Worm (Caenorhabditis elegans) whole organism, late embryonic: ENCODE data around the gene Y26G10.6.

ENCODE experiments used
- C08G9.2 ChIP-seq: sonication (generic microtip); optimal IDR thresholded peaks from 2 replicates; lab custom pipeline; 2016; ENCODE audit warnings: mild to moderate bottlenecking, missing genetic modification characterization, moderate library complexity, missing compliant biosample characterization
- C38D4.7 ChIP-seq: fragments of 200-800 bp; sonication (Bioruptor generic); optimal IDR thresholded peaks from 2 replicates; lab custom pipeline; 2018; ENCODE audit warnings: mild to moderate bottlenecking, missing genetic modification characterization, moderate library complexity, missing compliant biosample characterization
- K02D7.2 ChIP-seq: sonication (generic microtip); optimal IDR thresholded peaks from 2 replicates; lab custom pipeline; 2017; ENCODE audit warnings: mild to moderate bottlenecking, missing genetic modification characterization, missing compliant biosample characterization
- Y22D7AL.16 ChIP-seq: sonication (generic microtip); optimal IDR thresholded peaks from 2 replicates; lab custom pipeline; 2016; ENCODE audit warnings: missing genetic modification characterization, missing compliant biosample characterization
- ceh-18 ChIP-seq: sonication (generic microtip); optimal IDR thresholded peaks from 2 replicates; lab custom pipeline; 2016; ENCODE audit warnings: missing genetic modification characterization, missing compliant biosample characterization
- ceh-19 ChIP-seq: fragments of 200-800 bp; sonication (Bioruptor generic); optimal IDR thresholded peaks from 2 replicates; lab custom pipeline; 2018; ENCODE audit warnings: mild to moderate bottlenecking, missing genetic modification characterization, missing compliant biosample characterization
- ceh-24 ChIP-seq: sonication (generic microtip); optimal IDR thresholded peaks from 2 replicates; lab custom pipeline; 2016; ENCODE audit warnings: mild to moderate bottlenecking, missing genetic modification characterization, missing compliant biosample characterization
- ceh-30 ChIP-seq: fragments of 150-350 bp; optimal IDR thresholded peaks from 2 replicates; lab custom pipeline; 2014; ENCODE audit warnings: missing biosample characterization, missing genetic modification characterization
- ceh-31 ChIP-seq: sonication (generic microtip); optimal IDR thresholded peaks from 2 replicates; lab custom pipeline; 2016; ENCODE audit warnings: missing genetic modification characterization, missing compliant biosample characterization
- ceh-34 ChIP-seq: sonication (generic microtip); optimal IDR thresholded peaks from 2 replicates; lab custom pipeline; 2016; ENCODE audit warnings: mild to moderate bottlenecking, missing genetic modification characterization, missing compliant biosample characterization
- ceh-45 ChIP-seq: fragments of 200-800 bp; sonication (Bioruptor generic); IDR thresholded peaks from 2 replicates; pipeline ENCODE4 v1.3.6; 2022; ENCODE audit warnings: missing genetic modification reagents, missing genetic modification characterization, missing compliant biosample characterization
- ceh-48 ChIP-seq: sonication (generic microtip); optimal IDR thresholded peaks from 2 replicates; lab custom pipeline; 2016; ENCODE audit warnings: missing genetic modification characterization, inconsistent platforms, missing compliant biosample characterization
- che-1 ChIP-seq: sonication (generic microtip); optimal IDR thresholded peaks from 2 replicates; lab custom pipeline; 2016; ENCODE audit warnings: mild to moderate bottlenecking, missing genetic modification characterization, missing compliant biosample characterization
- dve-1 ChIP-seq: sonication (generic microtip); optimal IDR thresholded peaks from 2 replicates; lab custom pipeline; 2017; ENCODE audit warnings: antibody characterized with exemption, mild to moderate bottlenecking, missing genetic modification characterization, missing compliant biosample characterization
- elt-4 ChIP-seq: sonication (generic microtip); optimal IDR thresholded peaks from 2 replicates; lab custom pipeline; 2016; ENCODE audit warnings: missing genetic modification characterization, missing compliant biosample characterization
- eyg-1 ChIP-seq: sonication (generic microtip); optimal IDR thresholded peaks from 2 replicates; lab custom pipeline; 2016; ENCODE audit warnings: missing genotype, missing genetic modification characterization, missing compliant biosample characterization
- fkh-10 ChIP-seq: fragments of 150-350 bp; optimal IDR thresholded peaks from 2 replicates; lab custom pipeline; 2014; ENCODE audit warnings: missing biosample characterization, missing genetic modification reagents, missing genetic modification characterization
- hlh-13 ChIP-seq: fragments of 200-800 bp; sonication (Bioruptor generic); optimal IDR thresholded peaks from 2 replicates; lab custom pipeline; 2018; ENCODE audit warnings: mild to moderate bottlenecking, missing genetic modification characterization, missing compliant biosample characterization
- hlh-15 ChIP-seq: sonication (generic microtip); optimal IDR thresholded peaks from 2 replicates; lab custom pipeline; 2016; ENCODE audit warnings: missing genetic modification characterization, missing compliant biosample characterization
- hlh-8 ChIP-seq: sonication (generic microtip); optimal IDR thresholded peaks from 2 replicates; lab custom pipeline; 2016; ENCODE audit warnings: missing genotype, missing genetic modification characterization, missing compliant biosample characterization
- lim-6 ChIP-seq: sonication (generic microtip); optimal IDR thresholded peaks from 2 replicates; lab custom pipeline; 2016; ENCODE audit warnings: missing genetic modification characterization, missing compliant biosample characterization
- lin-11 ChIP-seq: fragments of 200-800 bp; sonication (Bioruptor generic); optimal IDR thresholded peaks from 2 replicates; lab custom pipeline; 2018; ENCODE audit warnings: mild to moderate bottlenecking, missing genetic modification characterization, missing compliant biosample characterization
- madf-2 ChIP-seq: sonication (generic microtip); optimal IDR thresholded peaks from 2 replicates; lab custom pipeline; 2017; ENCODE audit warnings: missing genetic modification characterization, missing compliant biosample characterization
- mec-3 ChIP-seq: sonication (generic microtip); optimal IDR thresholded peaks from 2 replicates; lab custom pipeline; 2016; ENCODE audit warnings: borderline replicate concordance, missing genetic modification characterization, missing compliant biosample characterization
- nfya-1 ChIP-seq: sonication (generic microtip); optimal IDR thresholded peaks from 2 replicates; lab custom pipeline; 2017; ENCODE audit warnings: missing genetic modification characterization, mild to moderate bottlenecking, missing compliant biosample characterization, antibody characterized with exemption, moderate library complexity
- nhr-11 ChIP-seq: fragments of 150-350 bp; optimal IDR thresholded peaks from 2 replicates; lab custom pipeline; 2014; ENCODE audit warnings: missing biosample characterization, missing genetic modification characterization
- npax-4 ChIP-seq: sonication (generic microtip); optimal IDR thresholded peaks from 2 replicates; lab custom pipeline; 2016; ENCODE audit warnings: missing genetic modification characterization, missing compliant biosample characterization
- pag-3 ChIP-seq: sonication (generic microtip); optimal IDR thresholded peaks from 2 replicates; lab custom pipeline; 2016; ENCODE audit warnings: missing compliant biosample characterization, missing genetic modification characterization, borderline replicate concordance
- pax-1 ChIP-seq: fragments of 150-350 bp; optimal IDR thresholded peaks from 2 replicates; lab custom pipeline; 2014; ENCODE audit warnings: missing biosample characterization, missing genetic modification characterization
- pha-4 ChIP-seq: fragments of 150-350 bp; optimal IDR thresholded peaks from 2 replicates; lab custom pipeline; 2018; ENCODE audit warnings: missing biosample characterization, missing genetic modification reagents, missing genetic modification characterization
- ref-2 ChIP-seq: sonication (generic microtip); optimal IDR thresholded peaks from 2 replicates; lab custom pipeline; 2016; ENCODE audit warnings: missing genetic modification characterization, missing compliant biosample characterization
- rnt-1 ChIP-seq: sonication (generic microtip); optimal IDR thresholded peaks from 2 replicates; lab custom pipeline; 2016; ENCODE audit warnings: missing genetic modification characterization, missing compliant biosample characterization
- sox-2 ChIP-seq: fragments of 200-800 bp; sonication (Bioruptor generic); IDR thresholded peaks from 2 replicates; pipeline ENCODE4 v1.3.6; 2022; ENCODE audit warnings: missing genetic modification reagents, missing genetic modification characterization, missing compliant biosample characterization
- tbx-7 ChIP-seq: sonication (generic microtip); optimal IDR thresholded peaks from 2 replicates; lab custom pipeline; 2016; ENCODE audit warnings: missing genotype, missing genetic modification characterization, missing compliant biosample characterization
- ttx-3 ChIP-seq: sonication (generic microtip); optimal IDR thresholded peaks from 2 replicates; lab custom pipeline; 2016; ENCODE audit warnings: missing genetic modification reagents, missing genetic modification characterization, missing compliant biosample characterization
- unc-42 ChIP-seq: sonication (generic microtip); optimal IDR thresholded peaks from 2 replicates; lab custom pipeline; 2016; ENCODE audit warnings: missing genotype, missing genetic modification characterization, missing compliant biosample characterization
- unc-55 ChIP-seq: sonication (generic microtip); optimal IDR thresholded peaks from 2 replicates; lab custom pipeline; 2017; ENCODE audit warnings: missing biosample characterization, missing genetic modification reagents, missing genetic modification characterization
- zip-5 ChIP-seq: sonication (generic microtip); optimal IDR thresholded peaks from 2 replicates; lab custom pipeline; 2016; ENCODE audit warnings: missing genetic modification characterization, missing compliant biosample characterization
- ztf-16 ChIP-seq: sonication (generic microtip); optimal IDR thresholded peaks from 2 replicates; lab custom pipeline; 2017; ENCODE audit warnings: missing genetic modification characterization, missing compliant biosample characterization

Gene Y26G10.6

DNA sequence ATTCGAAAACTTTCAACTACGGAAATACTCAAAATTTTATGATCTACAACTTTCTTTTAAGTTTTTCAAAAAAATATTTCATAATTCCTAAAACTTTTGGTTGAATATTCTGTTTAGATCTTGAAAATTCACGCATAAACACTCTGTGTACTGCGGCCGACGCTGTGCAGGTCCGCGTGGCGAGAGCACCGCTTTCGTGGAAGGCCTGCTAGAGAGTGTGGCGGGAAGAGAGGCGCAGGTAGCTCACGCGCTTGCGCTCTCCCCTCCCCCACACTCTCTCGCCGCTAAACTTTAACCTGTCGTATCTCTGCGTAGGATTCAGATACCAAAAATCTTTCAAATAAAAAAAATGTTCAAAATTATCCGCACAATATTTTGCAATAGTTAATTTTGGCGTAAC is 16.5 kb upstream of the Y26G10.6 start:
- TF ChIP-seq K02D7.2 (tag; lab: Kevin White, UChicago) (no peak), dve-1 (tag; lab: Kevin White, UChicago) (no peak), lim-6 (tag; lab: Kevin White, UChicago) (no peak), ref-2 (tag; lab: Kevin White, UChicago) (no peak), mec-3 (tag; lab: Kevin White, UChicago) (no peak), Y22D7AL.16 (tag; lab: Kevin White, UChicago) (no peak), hlh-13 (no peak), madf-2 (tag; lab: Kevin White, UChicago) (no peak), elt-4 (tag; lab: Kevin White, UChicago) (no peak), C08G9.2 (tag; lab: Kevin White, UChicago) (no peak), zip-5 (no peak), unc-55 (GFP tag; lab: Kevin White, UChicago) (no peak), unc-42 (tag; lab: Kevin White, UChicago) (no peak), lin-11 (tag; lab: Kevin White, UChicago) (no peak), ceh-48 (tag; lab: Kevin White, UChicago) (no peak), ztf-16 (tag; lab: Kevin White, UChicago) (no peak), npax-4 (tag; lab: Kevin White, UChicago) (no peak), ceh-30 (tag; lab: Kevin White, UChicago) (no peak)

DNA sequence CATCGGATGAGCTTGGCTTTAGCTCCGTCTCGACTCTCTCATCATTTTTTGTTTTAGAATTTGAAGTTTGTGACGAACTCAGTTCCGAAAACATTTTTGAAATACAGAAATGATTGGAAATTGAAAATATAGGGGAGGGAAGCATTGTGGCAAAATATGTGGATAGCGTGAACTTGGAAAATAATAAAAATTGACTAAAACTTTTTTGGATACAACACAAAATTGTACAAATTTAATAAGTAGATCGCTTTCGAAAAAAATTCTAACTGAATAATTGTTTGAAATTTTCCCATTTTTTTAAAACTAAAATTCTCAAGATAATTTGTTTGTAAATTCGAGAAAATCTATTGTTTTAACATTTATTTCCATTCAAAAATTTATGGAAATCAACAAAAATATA is 16.0 kb upstream of the Y26G10.6 start, which contains the start of gene F59A1.15:
Gene F59A1.15, minus strand, starts transcription at position 101 of the 400 bp plus-strand sequence.
- TF ChIP-seq pag-3 (no peak), ztf-16 (tag; lab: Kevin White, UChicago) (no peak), rnt-1 (no peak), npax-4 (tag; lab: Kevin White, UChicago) (no peak), ceh-34 (tag; lab: Kevin White, UChicago) (no peak), ceh-48 (tag; lab: Kevin White, UChicago) (no peak), hlh-15 (tag; lab: Kevin White, UChicago) (no peak), eyg-1 (no peak), ttx-3 (tag; lab: Kevin White, UChicago) (no peak), ceh-18 (tag; lab: Kevin White, UChicago) (no peak), tbx-7 (tag; lab: Kevin White, UChicago) (no peak), ceh-31 (tag; lab: Kevin White, UChicago) (no peak), nhr-11 (tag; lab: Kevin White, UChicago) (no peak), madf-2 (tag; lab: Kevin White, UChicago) (no peak), hlh-13 (no peak)
- TF ChIP-seq, all 69 proteins: peak for 0

DNA sequence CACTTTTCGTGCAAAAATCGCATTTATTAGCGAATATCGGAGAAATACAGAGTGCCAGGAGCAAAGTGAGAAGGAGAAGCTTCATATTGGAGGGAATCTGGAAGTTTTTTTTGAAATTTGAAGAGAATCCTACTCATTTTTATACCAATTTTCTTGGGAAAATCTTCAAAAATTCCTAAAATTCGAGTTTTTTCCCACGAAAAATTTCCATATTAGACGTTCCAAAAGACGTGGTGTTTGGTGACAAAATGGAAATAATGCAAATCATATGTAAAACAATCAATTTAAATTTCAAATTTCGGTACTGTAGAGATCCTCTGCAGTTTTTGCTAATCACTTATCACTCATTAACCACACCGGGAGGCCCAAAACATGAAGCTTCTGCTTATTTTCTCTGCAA is 14.9 kb upstream of the Y26G10.6 start, which contains the start of the genes F59A1.16 and F59A1.6:
Gene F59A1.16, minus strand, starts transcription at position 101 of the 400 bp plus-strand sequence.
Gene F59A1.6, plus strand, starts transcription at position 285 of the 400 bp plus-strand sequence.
- TF ChIP-seq ceh-24 (tag; lab: Kevin White, UChicago) (no peak), nfya-1 (no peak), ceh-45 (GFP tag; lab: Robert Waterston, UW) (no peak), zip-5 (no peak), hlh-8 (tag; lab: Kevin White, UChicago) (no peak), sox-2 (no peak), ceh-34 (tag; lab: Kevin White, UChicago) (no peak), elt-4 (tag; lab: Kevin White, UChicago) (no peak), lin-11 (tag; lab: Kevin White, UChicago) (no peak), pax-1 (no peak), fkh-10 (GFP tag; lab: Kevin White, UChicago) (no peak), che-1 (tag; lab: Kevin White, UChicago) (no peak), mec-3 (tag; lab: Kevin White, UChicago) (no peak), lim-6 (tag; lab: Kevin White, UChicago) (no peak), pha-4 (tag; lab: Kevin White, UChicago) (no peak), C08G9.2 (tag; lab: Kevin White, UChicago) (no peak), C38D4.7 (GFP tag; lab: Kevin White, UChicago) (no peak), ztf-16 (tag; lab: Kevin White, UChicago) (no peak), ceh-19 (no peak)
- TF ChIP-seq, all 69 proteins: peak for 0
